Fruit fly (Drosophila melanogaster): ENCODE results near the gene nau.

The nau gene

dm6 chr3R:23721936-23722335 lies 3.8 kb upstream of the nau start (continued):
- TF ChIP-seq B-H2 (GFP tag; optimal IDR thresholded peaks at IDR 0.05) (peak; percentile 72), CG10543 (GFP tag; optimal IDR thresholded peaks at IDR 0.05) (no peak), CG1832 (GFP tag; optimal IDR thresholded peaks at IDR 0.05) (no peak), Taf1 (GFP tag; IDR thresholded peaks at IDR 0.05) (no peak), ato (GFP tag; IDR thresholded peaks at IDR 0.05; ENCODE audit: partially characterized antibody) (no peak), otp (GFP tag; IDR thresholded peaks at IDR 0.05) (no peak), CG6813 (GFP tag; optimal IDR thresholded peaks at IDR 0.05) (no peak), insv (GFP tag; optimal IDR thresholded peaks at IDR 0.05) (no peak), abd-A (tag; optimal IDR thresholded peaks at IDR 0.05) (peak; percentile 63), Sry-β (GFP tag; optimal IDR thresholded peaks at IDR 0.05) (no peak), YL-1 (GFP tag; optimal IDR thresholded peaks at IDR 0.05) (no peak), ham (GFP tag; IDR thresholded peaks at IDR 0.05) (no peak), fd3F (GFP tag; optimal IDR thresholded peaks at IDR 0.05) (peak; percentile 25), chinmo (GFP tag; IDR thresholded peaks at IDR 0.05; ENCODE audit: partially characterized antibody) (no peak), CG10321 (GFP tag; IDR thresholded peaks at IDR 0.05) (no peak), CG18262 (tag; optimal IDR thresholded peaks at IDR 0.05) (peak; percentile 26), crp (GFP tag; optimal IDR thresholded peaks at IDR 0.05) (no peak), Lpt (GFP tag; optimal IDR thresholded peaks at IDR 0.05) (no peak), CG6272 (GFP tag; IDR thresholded peaks at IDR 0.05) (no peak), nom (GFP tag; optimal IDR thresholded peaks at IDR 0.05) (no peak), trh (GFP tag; optimal IDR thresholded peaks at IDR 0.05) (no peak), CG32772 (GFP tag; IDR thresholded peaks at IDR 0.05) (no peak), usp (GFP tag; optimal IDR thresholded peaks at IDR 0.05) (no peak), odd (GFP tag; optimal IDR thresholded peaks at IDR 0.05) (no peak), CG4820 (GFP tag; optimal IDR thresholded peaks at IDR 0.05) (no peak), CG12744 (GFP tag; optimal IDR thresholded peaks at IDR 0.05) (no peak), CG8478 (optimal IDR thresholded peaks at IDR 0.05) (no peak), CG9797 (GFP tag; optimal IDR thresholded peaks at IDR 0.05) (no peak), CG15269 (tag; optimal IDR thresholded peaks at IDR 0.05) (peak; percentile 43), CG2678 (tag; optimal IDR thresholded peaks at IDR 0.05) (peak; percentile 42), NC2β (GFP tag; optimal IDR thresholded peaks at IDR 0.05) (no peak), CG10565 (GFP tag; optimal IDR thresholded peaks at IDR 0.05) (no peak), scrt (GFP tag; optimal IDR thresholded peaks at IDR 0.05) (no peak), CG7987 (GFP tag; optimal IDR thresholded peaks at IDR 0.05) (peak; percentile 34), Eip74EF (GFP tag; optimal IDR thresholded peaks at IDR 0.05) (no peak), onecut (GFP tag; IDR thresholded peaks at IDR 0.05) (peak; percentile 22; the same call in 1 of the 2 replicates), Six4 (GFP tag; optimal IDR thresholded peaks at IDR 0.05) (no peak), CG9817 (tag; optimal IDR thresholded peaks at IDR 0.05) (peak; percentile 56), CG3281 (GFP tag; optimal IDR thresholded peaks at IDR 0.05) (peak; percentile 2), cad (GFP tag; optimal IDR thresholded peaks at IDR 0.05) (no peak), pho (GFP tag; optimal IDR thresholded peaks at IDR 0.05) (no peak), CG4360 (GFP tag; IDR thresholded peaks at IDR 0.05) (no peak), CG17359 (tag; optimal IDR thresholded peaks at IDR 0.05) (peak; percentile 14), CG1647 (GFP tag; optimal IDR thresholded peaks at IDR 0.05) (no peak), CG7745 (tag; optimal IDR thresholded peaks at IDR 0.05) (no peak), ap (GFP tag; IDR thresholded peaks at IDR 0.05) (no peak), CG15073 (GFP tag; optimal IDR thresholded peaks at IDR 0.05) (no peak), repo (GFP tag; optimal IDR thresholded peaks at IDR 0.05) (no peak), HLH4C (GFP tag; IDR thresholded peaks at IDR 0.05; ENCODE audit: partially characterized antibody) (no peak), pita (GFP tag; optimal IDR thresholded peaks at IDR 0.05) (peak; percentile 17), Usf (GFP tag; optimal IDR thresholded peaks at IDR 0.05) (no peak)
